Fruit fly (Drosophila melanogaster): ENCODE results near the gene prage.

Gene prage

dm6 chrX:1824610-1824948 is 51.1 kb downstream of the prage start (continued):
- TF ChIP-seq CG12659 (GFP tag; optimal IDR thresholded peaks at IDR 0.05) = no peak
- TF ChIP-seq Sox100B (GFP tag; optimal IDR thresholded peaks at IDR 0.05) = no peak
- TF ChIP-seq twi (tag; optimal IDR thresholded peaks at IDR 0.05) = no peak
- no peak for TF ChIP-seq BtbVII (GFP tag; optimal IDR thresholded peaks at IDR 0.05)
- no peak for TF ChIP-seq CG11696 (GFP tag; IDR thresholded peaks at IDR 0.05)
- TF ChIP-seq Tbp (GFP tag; optimal IDR thresholded peaks at IDR 0.05) = no peak
- no peak for TF ChIP-seq slp2 (GFP tag; optimal IDR thresholded peaks at IDR 0.05)
- no peak for TF ChIP-seq CG13894 (tag; optimal IDR thresholded peaks at IDR 0.05)
- no peak for TF ChIP-seq Abd-B (GFP tag; optimal IDR thresholded peaks at IDR 0.05)
- peak; percentile 44 for TF ChIP-seq CG18599 (GFP tag; optimal IDR thresholded peaks at IDR 0.05)
- no peak for TF ChIP-seq Atf3 (GFP tag; optimal IDR thresholded peaks at IDR 0.05)
- no peak for TF ChIP-seq CG10462 (GFP tag; optimal IDR thresholded peaks at IDR 0.05)
- no peak for TF ChIP-seq fru (optimal IDR thresholded peaks at IDR 0.05)
- TF ChIP-seq tap (tag; optimal IDR thresholded peaks at IDR 0.05) = no peak
- TF ChIP-seq CG11247 (GFP tag; IDR thresholded peaks at IDR 0.05) = no peak
- no peak for TF ChIP-seq CG8944 (GFP tag; optimal IDR thresholded peaks at IDR 0.05)
- TF ChIP-seq Hey (tag; optimal IDR thresholded peaks at IDR 0.05) = no peak
- no peak for TF ChIP-seq fd102C (GFP tag; optimal IDR thresholded peaks at IDR 0.05)
- TF ChIP-seq abd-A (tag; optimal IDR thresholded peaks at IDR 0.05) = no peak
- TF ChIP-seq cato (GFP tag; optimal IDR thresholded peaks at IDR 0.05; ENCODE audit: borderline replicate concordance) = no peak
- TF ChIP-seq Asciz (GFP tag; optimal IDR thresholded peaks at IDR 0.05) = no peak
- no peak for TF ChIP-seq crc (GFP tag; optimal IDR thresholded peaks at IDR 0.05)
- TF ChIP-seq Hsf (GFP tag; optimal IDR thresholded peaks at IDR 0.05) = no peak
- TF ChIP-seq her (GFP tag; optimal IDR thresholded peaks at IDR 0.05) = no peak
- no peak for TF ChIP-seq CG7556 (GFP tag; optimal IDR thresholded peaks at IDR 0.05)
- no peak for TF ChIP-seq CG2202 (tag; optimal IDR thresholded peaks at IDR 0.05)
- no peak for TF ChIP-seq E2f1 (GFP tag; IDR thresholded peaks at IDR 0.05)
- no peak for TF ChIP-seq CG10321 (GFP tag; IDR thresholded peaks at IDR 0.05)
- TF ChIP-seq caup (GFP tag; optimal IDR thresholded peaks at IDR 0.05; ENCODE audit: severe bottlenecking) = no peak
- TF ChIP-seq CG4282 (GFP tag; optimal IDR thresholded peaks at IDR 0.05) = no peak
- TF ChIP-seq CG7372 (GFP tag; IDR thresholded peaks at IDR 0.05) = no peak
- TF ChIP-seq Atf-2 (GFP tag; optimal IDR thresholded peaks at IDR 0.05) = no peak
- TF ChIP-seq CG13624 (GFP tag; optimal IDR thresholded peaks at IDR 0.05) = peak; percentile 26
- no peak for TF ChIP-seq CG30403 (GFP tag; optimal IDR thresholded peaks at IDR 0.05)
- TF ChIP-seq nom (GFP tag; optimal IDR thresholded peaks at IDR 0.05) = peak; percentile 62
- TF ChIP-seq hth (optimal IDR thresholded peaks at IDR 0.05) = no peak
- TF ChIP-seq sob (GFP tag; IDR thresholded peaks at IDR 0.05) = peak; percentile 48; the same call in 1 of the 2 replicates
- no peak for TF ChIP-seq D19A (tag; optimal IDR thresholded peaks at IDR 0.05)
- TF ChIP-seq crp (GFP tag; optimal IDR thresholded peaks at IDR 0.05) = no peak
- no peak for TF ChIP-seq CG3726 (GFP tag; IDR thresholded peaks at IDR 0.05)
- TF ChIP-seq Hr3 (GFP tag; optimal IDR thresholded peaks at IDR 0.05) = no peak
- TF ChIP-seq NfI (GFP tag; optimal IDR thresholded peaks at IDR 0.05) = no peak
- no peak for TF ChIP-seq Hr51 (GFP tag; optimal IDR thresholded peaks at IDR 0.05)
- no peak for TF ChIP-seq Myb (GFP tag; optimal IDR thresholded peaks at IDR 0.05)
- no peak for TF ChIP-seq fd64A (GFP tag; optimal IDR thresholded peaks at IDR 0.05)
- TF ChIP-seq BEAF-32 (GFP tag; optimal IDR thresholded peaks at IDR 0.05) = no peak
- TF ChIP-seq CG14441 (GFP tag; IDR thresholded peaks at IDR 0.05) = 0 out of 2 replicates have a peak, but pooled peaks have one; percentile 33
- TF ChIP-seq dm (GFP tag; optimal IDR thresholded peaks at IDR 0.05) = no peak
- peak; percentile 9 for TF ChIP-seq CG11504 (tag; optimal IDR thresholded peaks at IDR 0.05)
- no peak for TF ChIP-seq CG10366 (GFP tag; IDR thresholded peaks at IDR 0.05)
- TF ChIP-seq sens-2 (GFP tag; IDR thresholded peaks at IDR 0.05) = no peak
- peak; percentile 89 for TF ChIP-seq D19B (GFP tag; optimal IDR thresholded peaks at IDR 0.05)

Data from whole organism, embryonic.